Worm (Caenorhabditis elegans) whole organism, young adult: ENCODE measurements around the gene F26H11.8.
A peak's percentile ranks its signal among the peaks of the same experiment; 100 is the strongest.

Experiments used
- F33H1.4 ChIP-seq: fragments of 200-800 bp; sonication (Bioruptor generic); IDR thresholded peaks from 2 replicates; pipeline ENCODE4 v1.3.6; 2022; ENCODE audit warnings: missing genetic modification reagents, missing genetic modification characterization, missing compliant biosample characterization
- F57A8.1 ChIP-seq: fragments of 200-800 bp; sonication (Bioruptor generic); optimal IDR thresholded peaks from 2 replicates; lab custom pipeline; 2018; ENCODE audit warnings: mild to moderate bottlenecking, missing genetic modification characterization, moderate library complexity, missing compliant biosample characterization
- F57C9.4 ChIP-seq: sonication (generic microtip); optimal IDR thresholded peaks from 2 replicates; lab custom pipeline; 2017; ENCODE audit warnings: mild to moderate bottlenecking, missing genetic modification characterization, missing compliant biosample characterization
- T26A5.8 ChIP-seq: sonication (generic microtip); optimal IDR thresholded peaks from 2 replicates; lab custom pipeline; 2016; ENCODE audit warnings: missing genetic modification characterization, missing compliant biosample characterization
- Y95B8A.8 ChIP-seq: fragments of 200-800 bp; sonication (Bioruptor generic); IDR thresholded peaks from 2 replicates; pipeline ENCODE4 v1.3.6; 2022; ENCODE audit warnings: missing genetic modification reagents, missing genetic modification characterization, missing compliant biosample characterization
- hmg-1.2 ChIP-seq: fragments of 200-800 bp; sonication (Bioruptor generic); IDR thresholded peaks from 2 replicates; pipeline ENCODE4 v1.3.6; 2022; ENCODE audit warnings: missing genetic modification reagents, missing genetic modification characterization, missing compliant biosample characterization
- hmg-20 ChIP-seq: fragments of 200-800 bp; sonication (Bioruptor generic); IDR thresholded peaks from 2 replicates; pipeline ENCODE4 v1.3.6; 2022; ENCODE audit warnings: missing genetic modification reagents, missing genetic modification characterization, missing compliant biosample characterization
- pha-4 ChIP-seq: fragments of 150-350 bp; sonication (generic microtip); optimal IDR thresholded peaks from 2 replicates; lab custom pipeline; 2014; ENCODE audit warnings: missing biosample characterization, missing genetic modification reagents, missing genetic modification characterization
- snpc-1.1 ChIP-seq: sonication (generic microtip); optimal IDR thresholded peaks from 2 replicates; lab custom pipeline; 2017; ENCODE audit warnings: missing genetic modification characterization, mild to moderate bottlenecking, missing compliant biosample characterization, antibody characterized with exemption, moderate library complexity, missing genotype, missing genetic modification reagents; ENCODE audit not compliant: insufficient read depth
- somi-1 ChIP-seq: fragments of 200-800 bp; sonication (Bioruptor generic); optimal IDR thresholded peaks from 2 replicates; lab custom pipeline; 2018; ENCODE audit warnings: mild to moderate bottlenecking, missing genetic modification characterization, missing compliant biosample characterization

ce11 chrII:14349356-14349923 lies 38.9 kb upstream of the F26H11.8 start, which contains the start of the genes Y54G11A.17, lin-7 and elof-1:
- TF ChIP-seq hmg-1.2 (peak; percentile 65; the same call in 1 of the 2 replicates), hmg-20 (GFP tag; lab: Robert Waterston, UW) (no peak), T26A5.8 (tag; lab: Kevin White, UChicago) (no peak), F57C9.4 (tag; lab: Kevin White, UChicago) (no peak), somi-1 (GFP tag; lab: Kevin White, UChicago) (no peak), pha-4 (tag; lab: Kevin White, UChicago) (peak; percentile 77), F57A8.1 (GFP tag; lab: Kevin White, UChicago) (no peak), F33H1.4 (GFP tag; lab: Robert Waterston, UW) (peak; percentile 73), snpc-1.1 (tag; lab: Kevin White, UChicago) (peak; percentile 25), Y95B8A.8 (GFP tag; lab: Robert Waterston, UW) (no peak)
